Worm (Caenorhabditis elegans) whole organism, late embryonic: ENCODE results near the gene pgl-3.

Source experiments
- K09A11.1 ChIP-seq: sonication (generic microtip); optimal IDR thresholded peaks from 2 replicates; lab custom pipeline; 2017; ENCODE audit warnings: antibody characterized with exemption, mild to moderate bottlenecking, missing genetic modification characterization, missing compliant biosample characterization; ENCODE audit not compliant: insufficient read depth
- ama-1 ChIP-seq: fragments of 150-350 bp; optimal IDR thresholded peaks from 2 replicates; lab custom pipeline; 2014
- fkh-10 ChIP-seq: fragments of 150-350 bp; optimal IDR thresholded peaks from 2 replicates; lab custom pipeline; 2014; ENCODE audit warnings: missing biosample characterization, missing genetic modification reagents, missing genetic modification characterization
- hlh-15 ChIP-seq: sonication (generic microtip); optimal IDR thresholded peaks from 2 replicates; lab custom pipeline; 2016; ENCODE audit warnings: missing genetic modification characterization, missing compliant biosample characterization
- mec-3 ChIP-seq: sonication (generic microtip); optimal IDR thresholded peaks from 2 replicates; lab custom pipeline; 2016; ENCODE audit warnings: borderline replicate concordance, missing genetic modification characterization, missing compliant biosample characterization
- nfya-1 ChIP-seq: sonication (generic microtip); optimal IDR thresholded peaks from 2 replicates; lab custom pipeline; 2017; ENCODE audit warnings: missing genetic modification characterization, mild to moderate bottlenecking, missing compliant biosample characterization, antibody characterized with exemption, moderate library complexity
- pag-3 ChIP-seq: sonication (generic microtip); optimal IDR thresholded peaks from 2 replicates; lab custom pipeline; 2016; ENCODE audit warnings: missing compliant biosample characterization, missing genetic modification characterization, borderline replicate concordance
- pha-4 ChIP-seq: fragments of 150-350 bp; optimal IDR thresholded peaks from 2 replicates; lab custom pipeline; 2018; ENCODE audit warnings: missing biosample characterization, missing genetic modification reagents, missing genetic modification characterization
- pros-1 ChIP-seq: fragments of 150-350 bp; optimal IDR thresholded peaks from 2 replicates; lab custom pipeline; 2014; ENCODE audit warnings: missing biosample characterization, missing genetic modification reagents, missing genetic modification characterization
- tbx-7 ChIP-seq: sonication (generic microtip); optimal IDR thresholded peaks from 2 replicates; lab custom pipeline; 2016; ENCODE audit warnings: missing genotype, missing genetic modification characterization, missing compliant biosample characterization
- ztf-16 ChIP-seq: sonication (generic microtip); optimal IDR thresholded peaks from 2 replicates; lab custom pipeline; 2017; ENCODE audit warnings: missing genetic modification characterization, missing compliant biosample characterization

- TF ChIP-seq nfya-1 = no peak
- no peak for TF ChIP-seq pros-1 (tag; lab: Kevin White, UChicago)
- no peak for TF ChIP-seq mec-3 (tag; lab: Kevin White, UChicago)
- TF ChIP-seq pha-4 (tag; lab: Kevin White, UChicago) = no peak
- TF ChIP-seq pag-3 (tag; lab: Kevin White, UChicago) = no peak
- no peak for TF ChIP-seq tbx-7
- TF ChIP-seq ama-1 (lab: Kevin White, UChicago) = no peak
- TF ChIP-seq hlh-15 (tag; lab: Kevin White, UChicago) = no peak
- TF ChIP-seq K09A11.1 (tag; lab: Kevin White, UChicago) = no peak
- no peak for TF ChIP-seq ztf-16
- TF ChIP-seq fkh-10 (GFP tag; lab: Kevin White, UChicago) = no peak
These were observed 10.7 kb downstream of the pgl-3 start, which contains the start of gene C18G1.8 for ce11 chrV:4766501-4766900.
